Fruit fly (Drosophila melanogaster): ENCODE results near the gene kmr.

Gene kmr

DNA sequence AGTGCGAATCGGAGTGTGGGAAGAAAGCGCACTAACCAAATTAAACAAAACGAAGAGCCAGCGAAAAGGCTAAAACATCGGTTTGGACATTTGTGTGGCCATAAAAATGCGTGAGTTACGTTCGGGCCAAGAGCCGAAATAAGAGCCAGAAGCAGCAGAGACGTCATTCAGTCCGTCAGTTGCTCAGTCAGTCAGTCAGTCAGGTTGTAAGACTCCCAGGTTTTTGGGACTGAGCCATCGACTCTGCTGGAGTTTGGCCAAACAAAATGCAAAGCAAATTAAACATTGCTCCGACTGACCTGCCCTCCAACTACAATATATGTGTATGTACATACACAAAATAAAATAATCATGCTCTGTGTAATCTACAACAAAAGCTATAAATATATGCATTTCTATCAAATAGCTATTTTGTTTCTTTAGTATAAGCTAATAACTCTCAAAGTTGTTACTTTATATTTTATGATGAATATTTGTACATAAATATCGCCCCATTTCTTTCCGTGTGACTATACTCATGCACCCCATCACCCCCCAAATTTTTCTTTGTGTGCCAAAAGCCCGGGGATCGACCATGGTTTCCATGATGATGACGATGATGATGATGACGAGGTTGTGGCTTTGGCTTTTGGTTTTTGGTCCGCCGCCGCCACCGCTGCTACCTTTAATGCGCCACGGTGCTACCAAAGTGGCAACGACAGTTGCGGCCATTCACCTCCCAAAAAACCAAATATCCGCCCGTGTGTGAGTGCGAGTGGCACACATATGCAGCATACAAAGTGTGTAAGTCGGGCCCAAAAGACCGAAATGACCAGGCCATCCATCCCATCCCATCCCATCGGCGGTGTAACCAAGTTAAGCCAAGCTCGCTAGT is 78.3 kb downstream of the kmr start (continued):
- TF ChIP-seq CG7839 (tag; optimal IDR thresholded peaks at IDR 0.05): peak; percentile 51
- TF ChIP-seq CG1603 (tag; optimal IDR thresholded peaks at IDR 0.05): peak; percentile 66
- peak; percentile 36 for TF ChIP-seq HLHmδ (GFP tag; optimal IDR thresholded peaks at IDR 0.05)
- no peak for TF ChIP-seq Dll (GFP tag; IDR thresholded peaks at IDR 0.05; ENCODE audit: partially characterized antibody)
- no peak for TF ChIP-seq disco-r (GFP tag; optimal IDR thresholded peaks at IDR 0.05)
- no peak for TF ChIP-seq danr (GFP tag; IDR thresholded peaks at IDR 0.05)
- TF ChIP-seq CG32772 (GFP tag; IDR thresholded peaks at IDR 0.05): peak; percentile 29; the same call in 1 of the 2 replicates
- TF ChIP-seq CG17829 (tag; optimal IDR thresholded peaks at IDR 0.05): peak; percentile 21
- TF ChIP-seq prd (optimal IDR thresholded peaks at IDR 0.05): no peak
- 0 out of 3 replicates have a peak, but pooled peaks have one; percentile 19 for TF ChIP-seq prd (GFP tag; IDR thresholded peaks at IDR 0.05)
- no peak for TF ChIP-seq odd (GFP tag; optimal IDR thresholded peaks at IDR 0.05)
- peak; percentile 23 for TF ChIP-seq Hsf (GFP tag; optimal IDR thresholded peaks at IDR 0.05)
- TF ChIP-seq CG10274 (GFP tag; optimal IDR thresholded peaks at IDR 0.05): no peak
- peak; percentile 37 for TF ChIP-seq tap (tag; optimal IDR thresholded peaks at IDR 0.05)
- no peak for TF ChIP-seq CG14014 (GFP tag; IDR thresholded peaks at IDR 0.05)
- peak; percentile 36; the same call in 1 of the 2 replicates for TF ChIP-seq CG10366 (GFP tag; IDR thresholded peaks at IDR 0.05)
- TF ChIP-seq Hmx (GFP tag; optimal IDR thresholded peaks at IDR 0.05): no peak
- peak; percentile 27 for TF ChIP-seq dmrt11E (tag; optimal IDR thresholded peaks at IDR 0.05)
- TF ChIP-seq CG15601 (tag; optimal IDR thresholded peaks at IDR 0.05): peak; percentile 40
- no peak for TF ChIP-seq Elba2 (GFP tag; optimal IDR thresholded peaks at IDR 0.05)
- no peak for TF ChIP-seq org-1 (GFP tag; optimal IDR thresholded peaks at IDR 0.05)
- no peak for TF ChIP-seq fd3F (GFP tag; optimal IDR thresholded peaks at IDR 0.05)
- peak in 1 of 2 experiments; percentile 8 for TF ChIP-seq dpn (GFP tag; optimal IDR thresholded peaks at IDR 0.05)
- TF ChIP-seq CG8089 (GFP tag; optimal IDR thresholded peaks at IDR 0.05): no peak
- no peak for TF ChIP-seq Hmr (GFP tag; optimal IDR thresholded peaks at IDR 0.05)
- no peak for TF ChIP-seq CG10462 (GFP tag; optimal IDR thresholded peaks at IDR 0.05)
- TF ChIP-seq Bdp1 (GFP tag; optimal IDR thresholded peaks at IDR 0.05): no peak
- no peak for TF ChIP-seq ro (GFP tag; IDR thresholded peaks at IDR 0.05)
- TF ChIP-seq ap (GFP tag; IDR thresholded peaks at IDR 0.05): peak; percentile 29; the same call in 1 of the 2 replicates
- TF ChIP-seq CG34422 (GFP tag; IDR thresholded peaks at IDR 0.05): peak; percentile 26; the same call in 1 of the 3 replicates
- no peak for TF ChIP-seq Lim3 (GFP tag; IDR thresholded peaks at IDR 0.05)
- peak in 1 of 2 experiments; percentile 22 for TF ChIP-seq chif (GFP tag; optimal IDR thresholded peaks at IDR 0.05)
- no peak for TF ChIP-seq CG7786 (GFP tag; optimal IDR thresholded peaks at IDR 0.05)
- TF ChIP-seq Med (GFP tag): peak; percentile 52
- 0 out of 3 replicates have a peak, but pooled peaks have one; percentile 40 for TF ChIP-seq H15 (GFP tag; IDR thresholded peaks at IDR 0.05)
- no peak for TF ChIP-seq Atf-2 (GFP tag; optimal IDR thresholded peaks at IDR 0.05)
- peak; percentile 37 for TF ChIP-seq tgo (GFP tag; IDR thresholded peaks at IDR 0.05)
- TF ChIP-seq CoRest (tag; optimal IDR thresholded peaks at IDR 0.05): peak; percentile 13
- no peak for TF ChIP-seq hbn (GFP tag; IDR thresholded peaks at IDR 0.05; ENCODE audit: partially characterized antibody)
- TF ChIP-seq trem (tag; optimal IDR thresholded peaks at IDR 0.05): peak; percentile 11
- peak; percentile 77 for TF ChIP-seq Sox102F (GFP tag; optimal IDR thresholded peaks at IDR 0.05)
- peak; percentile 21 for TF ChIP-seq cg (GFP tag; optimal IDR thresholded peaks at IDR 0.05)
- no peak for TF ChIP-seq Side (GFP tag; optimal IDR thresholded peaks at IDR 0.05)
